Worm (Caenorhabditis elegans): ENCODE measurements around the gene DH11.5.

DNA sequence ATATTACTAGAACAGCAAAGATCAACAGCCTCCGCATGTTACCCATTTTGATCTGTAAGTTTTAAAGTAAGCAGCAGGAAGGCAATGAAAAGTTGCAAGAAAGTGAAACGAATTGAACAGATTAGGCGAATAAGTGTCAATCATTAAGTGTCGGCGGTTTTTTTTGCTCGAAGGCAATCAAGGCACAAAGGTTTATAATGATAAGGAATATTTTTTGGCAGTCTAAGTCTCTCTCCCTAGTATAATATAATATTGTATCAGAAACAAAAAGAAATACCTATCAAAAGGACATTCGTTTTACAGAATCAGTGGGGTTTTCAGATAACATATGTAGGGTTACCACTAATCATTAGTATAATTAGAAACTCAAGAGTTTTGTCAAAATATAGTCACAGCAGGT lies 56.2 kb downstream of the DH11.5 start, which contains the start of gene nrf-6:
- TF ChIP-seq fkh-6 (tag; optimal IDR thresholded peaks at IDR 0.05) (no peak), nfya-1 (tag; optimal IDR thresholded peaks at IDR 0.05) (no peak), Y22D7AL.16 (tag; optimal IDR thresholded peaks at IDR 0.05) (no peak), F13H6.1 (tag; optimal IDR thresholded peaks at IDR 0.05) (no peak), ceh-9 (tag; optimal IDR thresholded peaks at IDR 0.05) (no peak), ceh-48 (tag; optimal IDR thresholded peaks at IDR 0.05) (no peak), nhr-11 (tag; optimal IDR thresholded peaks at IDR 0.05) (no peak), lim-6 (tag; optimal IDR thresholded peaks at IDR 0.05) (no peak), ama-1 (optimal IDR thresholded peaks at IDR 0.05) (no peak), ceh-24 (tag; optimal IDR thresholded peaks at IDR 0.05) (no peak), sox-4 (tag; optimal IDR thresholded peaks at IDR 0.05) (no peak)

All from whole organism, late embryonic.